Fruit fly (Drosophila melanogaster) whole organism, wandering third instar larva: ENCODE data around the gene Atg3.
A peak's percentile ranks its signal among the peaks of the same experiment; 100 is the strongest.

Experiments used
- Abd-B ChIP-seq: fragments of >200 bp; optimal IDR thresholded peaks from 2 replicates; lab custom pipeline; 2017; ENCODE audit warnings: missing biosample characterization, missing genetic modification characterization
- CG32264 ChIP-seq: fragments of 200-800 bp; sonication (Bioruptor generic); optimal IDR thresholded peaks from 2 replicates; lab custom pipeline; 2016; ENCODE audit warnings: missing biosample characterization, missing genetic modification characterization
- CG9705 ChIP-seq: fragments of 200-800 bp; sonication (Bioruptor generic); optimal IDR thresholded peaks from 2 replicates; lab custom pipeline; 2018; ENCODE audit warnings: missing biosample characterization, mild to moderate bottlenecking, missing genetic modification characterization
- CrebA ChIP-seq: fragments of 200-800 bp; sonication (Bioruptor generic); optimal IDR thresholded peaks from 2 replicates; lab custom pipeline; 2016; ENCODE audit warnings: missing biosample characterization, mild to moderate bottlenecking, missing genetic modification characterization, borderline replicate concordance
- Dfd ChIP-seq: fragments of >200 bp; optimal IDR thresholded peaks from 2 replicates; lab custom pipeline; 2017; ENCODE audit warnings: missing biosample characterization, missing genetic modification characterization
- Dif ChIP-seq: fragments of 200-275, 200-300 bp; sonication (Bioruptor generic); optimal IDR thresholded peaks from 2 replicates; lab custom pipeline; 2018; ENCODE audit warnings: missing biosample characterization, missing genetic modification characterization; ENCODE audit not compliant: partially characterized antibody
- GATAd ChIP-seq: sonication (Bioruptor generic); optimal IDR thresholded peaks from 2 replicates; lab custom pipeline; 2016; ENCODE audit warnings: missing biosample characterization, missing genetic modification characterization
- HLH106 ChIP-seq: fragments of 200-800 bp; optimal IDR thresholded peaks from 3 replicates; lab custom pipeline; 2019; ENCODE audit warnings: missing biosample characterization, mild to moderate bottlenecking, missing genetic modification characterization, moderate library complexity
- Hnf4 ChIP-seq: fragments of 200-800 bp; sonication (Bioruptor generic); optimal IDR thresholded peaks from 2 replicates; lab custom pipeline; 2016; ENCODE audit warnings: missing biosample characterization, mild to moderate bottlenecking, missing genetic modification characterization
- Hr83 ChIP-seq: fragments of 200-300 bp; sonication (Bioruptor generic); optimal IDR thresholded peaks from 2 replicates; lab custom pipeline; 2016; ENCODE audit warnings: missing biosample characterization, mild to moderate bottlenecking, missing genetic modification characterization, moderate library complexity; ENCODE audit not compliant: poor library complexity, severe bottlenecking
- Mio ChIP-seq: sonication (Bioruptor generic); optimal IDR thresholded peaks from 2 replicates; lab custom pipeline; 2016; ENCODE audit warnings: missing biosample characterization, missing genetic modification characterization
- Myc ChIP-seq: fragments of >200 bp; optimal IDR thresholded peaks from 2 replicates; lab custom pipeline; 2017
- N ChIP-seq: fragments of >200 bp; optimal IDR thresholded peaks from 2 replicates; lab custom pipeline; 2018; ENCODE audit warnings: missing biosample characterization, missing external identifiers, missing genetic modification characterization
- OdsH ChIP-seq: fragments of 200-800 bp; sonication (Bioruptor generic); optimal IDR thresholded peaks from 2 replicates; lab custom pipeline; 2016; ENCODE audit warnings: missing biosample characterization, mild to moderate bottlenecking, missing genetic modification characterization
- Sp1 ChIP-seq: fragments of 200-800 bp; sonication (Bioruptor generic); optimal IDR thresholded peaks from 3 replicates; lab custom pipeline; 2019; ENCODE audit warnings: missing biosample characterization, mild to moderate bottlenecking, missing genetic modification characterization, moderate library complexity
- Vsx2 ChIP-seq: fragments of 200-300, 225-300 bp; sonication (Bioruptor generic); optimal IDR thresholded peaks from 2 replicates; lab custom pipeline; 2018; ENCODE audit warnings: missing biosample characterization, missing genetic modification characterization; ENCODE audit not compliant: partially characterized antibody
- br ChIP-seq: fragments of 200-800 bp; sonication (Bioruptor generic); optimal IDR thresholded peaks from 2 replicates; lab custom pipeline; 2016; ENCODE audit warnings: missing biosample characterization, missing genetic modification characterization
- brk ChIP-seq: fragments of 200-800 bp; sonication (Bioruptor generic); optimal IDR thresholded peaks from 2 replicates; lab custom pipeline; 2016; ENCODE audit warnings: missing biosample characterization, mild to moderate bottlenecking, missing genetic modification characterization
- dl ChIP-seq, 2 experiments: fragments of 175-275, 200-275 bp in 1 of 2; fragments of 200-275 bp in 1 of 2; sonication (Bioruptor generic); optimal IDR thresholded peaks; lab custom pipeline; 2018; ENCODE audit warnings: mild to moderate bottlenecking in 2 of 2, missing biosample characterization in 2 of 2, missing genetic modification characterization in 2 of 2, moderate library complexity in 2 of 2; ENCODE audit not compliant: partially characterized antibody in 2 of 2, insufficient read depth in 1 of 2
- dmrt93B ChIP-seq: fragments of 200-800 bp; sonication (Bioruptor generic); optimal IDR thresholded peaks from 2 replicates; lab custom pipeline; 2018; ENCODE audit warnings: missing biosample characterization, mild to moderate bottlenecking, missing genetic modification characterization
- dsf ChIP-seq: sonication (Bioruptor generic); optimal IDR thresholded peaks from 2 replicates; lab custom pipeline; 2016; ENCODE audit warnings: missing biosample characterization, missing genetic modification characterization, borderline replicate concordance
- ey ChIP-seq: fragments of 200-800 bp; sonication (Bioruptor generic); optimal IDR thresholded peaks from 2 replicates; lab custom pipeline; 2016; ENCODE audit warnings: missing biosample characterization, missing genetic modification characterization
- foxo ChIP-seq, 2 experiments: fragments of 200-800 bp; sonication (Bioruptor generic); optimal IDR thresholded peaks; 2 replicates in 1 of 2; 3 replicates in 1 of 2; lab custom pipeline; 2016 to 2017; ENCODE audit warnings: missing biosample characterization in 2 of 2, missing genetic modification characterization in 2 of 2
- fru ChIP-seq: fragments of 200-800 bp; sonication (Bioruptor generic); optimal IDR thresholded peaks from 3 replicates; lab custom pipeline; 2016; ENCODE audit warnings: missing biosample characterization, mild to moderate bottlenecking, missing genetic modification characterization
- h ChIP-seq: fragments of 200-800 bp; sonication (Bioruptor generic); optimal IDR thresholded peaks from 3 replicates; lab custom pipeline; 2016; ENCODE audit warnings: missing biosample characterization, mild to moderate bottlenecking, missing genetic modification characterization
- jim ChIP-seq: fragments of 175-275, 200-325 bp; sonication (Bioruptor generic); optimal IDR thresholded peaks from 2 replicates; lab custom pipeline; 2016; ENCODE audit warnings: missing biosample characterization, mild to moderate bottlenecking, missing genetic modification characterization
- lola ChIP-seq: fragments of >200 bp; optimal IDR thresholded peaks from 2 replicates; lab custom pipeline; 2017; ENCODE audit warnings: missing biosample characterization, missing genetic modification characterization
- psq ChIP-seq: fragments of 200-800 bp; sonication (Bioruptor generic); optimal IDR thresholded peaks from 3 replicates; lab custom pipeline; 2017; ENCODE audit warnings: missing biosample characterization, mild to moderate bottlenecking, missing genetic modification characterization, moderate library complexity
- rgr ChIP-seq: fragments of 200-800 bp; sonication (Bioruptor generic); optimal IDR thresholded peaks from 3 replicates; lab custom pipeline; 2016; ENCODE audit warnings: missing biosample characterization, mild to moderate bottlenecking, missing genetic modification characterization
- sage ChIP-seq: fragments of 200-800 bp; sonication (Bioruptor generic); optimal IDR thresholded peaks from 2 replicates; lab custom pipeline; 2016; ENCODE audit warnings: missing biosample characterization, mild to moderate bottlenecking, missing genetic modification characterization
- sv ChIP-seq: fragments of 200-800 bp; sonication (Bioruptor generic); optimal IDR thresholded peaks from 3 replicates; lab custom pipeline; 2016; ENCODE audit warnings: missing biosample characterization, missing genetic modification characterization
- tai ChIP-seq: sonication (Bioruptor generic); optimal IDR thresholded peaks from 2 replicates; lab custom pipeline; 2016; ENCODE audit warnings: missing biosample characterization, missing genetic modification characterization
- usp ChIP-seq: fragments of >200 bp; optimal IDR thresholded peaks from 2 replicates; lab custom pipeline; 2017; ENCODE audit warnings: missing biosample characterization, missing genetic modification characterization
- woc ChIP-seq: sonication (Bioruptor generic); optimal IDR thresholded peaks from 2 replicates; lab custom pipeline; 2016; ENCODE audit warnings: missing biosample characterization, mild to moderate bottlenecking, missing genetic modification characterization

The Atg3 gene

dm6 chr3L:18783544-18783943, 35.1 kb downstream of the Atg3 start:
- TF ChIP-seq dmrt93B (GFP tag; lab: Kevin White, UChicago) (no peak), brk (no peak), Mio (GFP tag; lab: Kevin White, UChicago) (no peak), Abd-B (GFP tag; lab: Kevin White, UChicago) (no peak), CG9705 (GFP tag; lab: Kevin White, UChicago) (no peak), GATAd (GFP tag; lab: Kevin White, UChicago) (no peak), usp (GFP tag; lab: Kevin White, UChicago) (no peak), dsf (GFP tag; lab: Kevin White, UChicago) (no peak), woc (GFP tag; lab: Kevin White, UChicago) (no peak), rgr (GFP tag; lab: Kevin White, UChicago) (no peak), h (no peak)

dm6 chr3L:18784562-18784961, 36.1 kb downstream of the Atg3 start:
- no peak for TF ChIP-seq Dfd (GFP tag; lab: Kevin White, UChicago)
- no peak for TF ChIP-seq Mio (GFP tag; lab: Kevin White, UChicago)
- no peak for TF ChIP-seq Myc (lab: Kevin White, UChicago)
- TF ChIP-seq CG32264 (GFP tag; lab: Kevin White, UChicago) = no peak
- no peak for TF ChIP-seq Hr83 (GFP tag; lab: Kevin White, UChicago)
- no peak for TF ChIP-seq Hnf4
- TF ChIP-seq dmrt93B (GFP tag; lab: Kevin White, UChicago) = no peak
- TF ChIP-seq Vsx2 = no peak
- no peak for TF ChIP-seq Sp1
- no peak for TF ChIP-seq sage (GFP tag; lab: Kevin White, UChicago)
- no peak for TF ChIP-seq Dif (GFP tag; lab: Kevin White, UChicago)
- TF ChIP-seq usp (GFP tag; lab: Kevin White, UChicago) = no peak
- no peak for TF ChIP-seq tai (GFP tag; lab: Kevin White, UChicago)

dm6 chr3L:18786066-18786426, 37.6 kb downstream of the Atg3 start:
- TF ChIP-seq foxo (GFP tag; optimal IDR thresholded peaks at IDR 0.05; lab: Kevin White, UChicago) = no peak
- no peak for TF ChIP-seq fru (GFP tag; lab: Kevin White, UChicago)
- no peak for TF ChIP-seq h
- TF ChIP-seq Abd-B (GFP tag; lab: Kevin White, UChicago) = no peak

- TF ChIP-seq Vsx2 (no peak), foxo (GFP tag; optimal IDR thresholded peaks at IDR 0.05; lab: Kevin White, UChicago) (peak in 1 of 2 experiments; percentile 23), GATAd (GFP tag; lab: Kevin White, UChicago) (no peak), Myc (lab: Kevin White, UChicago) (no peak), CrebA (GFP tag; lab: Kevin White, UChicago) (no peak), OdsH (no peak), Dif (GFP tag; lab: Kevin White, UChicago) (no peak), Sp1 (peak; percentile 18), dl (GFP tag; optimal IDR thresholded peaks at IDR 0.05; lab: Kevin White, UChicago; ENCODE audit: insufficient read depth in 1 of 2, partially characterized antibody in 2 of 2) (no peak), usp (GFP tag; lab: Kevin White, UChicago) (no peak), br (GFP tag; lab: Kevin White, UChicago) (no peak), dmrt93B (GFP tag; lab: Kevin White, UChicago) (no peak), psq (no peak), rgr (GFP tag; lab: Kevin White, UChicago) (no peak), ey (GFP tag; lab: Kevin White, UChicago) (no peak), CG9705 (GFP tag; lab: Kevin White, UChicago) (no peak), tai (GFP tag; lab: Kevin White, UChicago) (no peak), lola (no peak), fru (GFP tag; lab: Kevin White, UChicago) (peak; percentile 4), HLH106 (no peak), brk (no peak), Hr83 (GFP tag; lab: Kevin White, UChicago) (no peak), jim (no peak), h (no peak), sage (GFP tag; lab: Kevin White, UChicago) (no peak), Dfd (GFP tag; lab: Kevin White, UChicago) (no peak), woc (GFP tag; lab: Kevin White, UChicago) (peak; percentile 26), sv (GFP tag; lab: Kevin White, UChicago) (peak; percentile 29), N (GFP tag; lab: Kevin White, UChicago) (no peak), Hnf4 (no peak), Abd-B (GFP tag; lab: Kevin White, UChicago) (no peak)
Observed at dm6 chr3L:18786427-18787104, 38.1 kb downstream of the Atg3 start.
